Fruit fly (Drosophila melanogaster) whole organism, pupa: Measurements from ENCODE around the gene Lrch.

Source experiments
- CG8159 ChIP-seq: fragments of 200-800 bp; sonication (Bioruptor generic); optimal IDR thresholded peaks from 3 replicates; lab custom pipeline; 2018; ENCODE audit warnings: missing biosample characterization, mild to moderate bottlenecking, missing genetic modification characterization, moderate library complexity
- D1 ChIP-seq: fragments of 200-800 bp; sonication (Bioruptor generic); optimal IDR thresholded peaks from 2 replicates; lab custom pipeline; 2018; ENCODE audit warnings: missing biosample characterization, mild to moderate bottlenecking, missing genetic modification characterization, moderate library complexity
- gl ChIP-seq: fragments of 200-800 bp; sonication (Bioruptor generic); optimal IDR thresholded peaks from 2 replicates; lab custom pipeline; 2018; ENCODE audit warnings: missing biosample characterization, mild to moderate bottlenecking, missing genetic modification characterization

dm6 chr2L:17387735-17388367, 3.9 kb upstream of the Lrch start:
- no peak for TF ChIP-seq D1 (tag; lab: Kevin White, UChicago)
- TF ChIP-seq gl (tag; lab: Kevin White, UChicago) = no peak
- TF ChIP-seq CG8159 = no peak
